Worm (Caenorhabditis elegans): ENCODE results near the gene srh-219.

DNA sequence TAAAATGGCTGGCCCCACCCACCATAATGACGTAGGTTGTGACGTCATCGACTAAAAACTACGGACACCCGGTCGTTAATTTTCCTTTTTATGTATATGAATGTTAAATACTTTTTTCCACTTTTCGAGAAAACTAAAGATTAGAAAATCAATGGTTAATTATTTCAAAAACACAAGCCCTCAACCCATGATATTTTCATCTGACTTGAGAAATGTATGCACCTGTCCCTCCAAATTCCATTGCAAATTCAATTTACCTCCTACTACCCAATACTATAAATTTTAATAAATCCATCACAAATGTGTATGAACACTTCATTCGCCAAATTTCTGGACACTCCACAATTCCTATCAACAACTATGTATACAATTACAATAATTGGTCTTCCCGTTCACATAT is 33.8 kb downstream of the srh-219 start, which contains the start of gene srh-276:
- TF ChIP-seq snpc-4 (tag; optimal IDR thresholded peaks at IDR 0.05) (no peak), unc-62 (GFP tag; optimal IDR thresholded peaks at IDR 0.05) (no peak), ztf-11 (tag; optimal IDR thresholded peaks at IDR 0.05) (no peak), nhr-76 (tag; optimal IDR thresholded peaks at IDR 0.05) (no peak), ceh-9 (tag; optimal IDR thresholded peaks at IDR 0.05) (no peak), lin-39 (tag; optimal IDR thresholded peaks at IDR 0.05) (no peak), nhr-67 (tag; optimal IDR thresholded peaks at IDR 0.05) (no peak), lin-15B (tag; optimal IDR thresholded peaks at IDR 0.05) (no peak), ama-1 (optimal IDR thresholded peaks at IDR 0.05) (no peak), ZK546.5 (tag; optimal IDR thresholded peaks at IDR 0.05) (no peak)

Measured in whole organism, L3 larva.